Fruit fly (Drosophila melanogaster) S2 (cell line): Measurements from ENCODE around the gene TAF1B.

Experiments used
- CG8478 ChIP-seq: fragments of >200 bp; optimal IDR thresholded peaks from 2 replicates; lab custom pipeline; 2018
- CTCF ChIP-seq, 2 experiments: fragments of >200 bp; optimal IDR thresholded peaks; 2 replicates each; lab custom pipeline; 2018

DNA sequence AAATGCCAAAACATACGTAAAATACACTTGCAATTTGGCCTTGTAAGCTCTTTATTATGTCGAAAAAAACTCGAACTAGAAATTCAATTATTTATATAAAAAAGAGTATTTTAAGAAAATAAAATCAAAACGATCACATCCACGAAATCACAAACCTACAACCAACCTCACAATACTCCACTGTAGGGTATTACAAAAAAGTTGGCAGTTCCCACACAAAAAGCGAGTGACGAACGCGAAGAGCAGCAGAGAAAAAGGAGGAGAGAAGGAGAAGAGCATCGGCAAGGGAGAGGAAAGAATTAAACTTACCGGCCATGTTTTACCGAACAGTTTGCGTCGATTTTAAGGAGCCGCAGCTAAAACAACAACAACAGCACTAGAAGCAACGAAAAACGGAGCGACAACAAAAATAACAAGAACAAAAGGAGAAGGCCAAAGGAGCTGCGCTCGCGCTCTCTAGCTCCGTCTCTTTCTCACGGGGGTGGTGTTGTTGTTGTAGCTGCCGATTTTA, 11.0 kb downstream of the TAF1B start:
- TF ChIP-seq CG8478 (lab: Kevin White, UChicago) (no peak), CTCF (optimal IDR thresholded peaks at IDR 0.05; lab: Kevin White, UChicago) (no peak)
